Worm (Caenorhabditis elegans) whole organism, young adult: ENCODE measurements around the gene fipr-13.

Experiments
- B0261.1 ChIP-seq: sonication (generic microtip); optimal IDR thresholded peaks from 2 replicates; lab custom pipeline; 2016; ENCODE audit warnings: mild to moderate bottlenecking, missing genetic modification characterization, moderate library complexity, missing compliant biosample characterization
- D2030.7 ChIP-seq: fragments of 200-800 bp; sonication (Bioruptor generic); IDR thresholded peaks from 2 replicates; pipeline ENCODE4 v1.3.6; 2022; ENCODE audit warnings: missing genetic modification reagents, missing genetic modification characterization, missing compliant biosample characterization
- F33H1.4 ChIP-seq: fragments of 200-800 bp; sonication (Bioruptor generic); IDR thresholded peaks from 2 replicates; pipeline ENCODE4 v1.3.6; 2022; ENCODE audit warnings: missing genetic modification reagents, missing genetic modification characterization, missing compliant biosample characterization
- F37B4.10 ChIP-seq: fragments of 200-800 bp; sonication (Bioruptor generic); IDR thresholded peaks from 2 replicates; pipeline ENCODE4 v1.3.6; 2022; ENCODE audit warnings: missing genetic modification characterization, missing compliant biosample characterization
- F55B11.4 ChIP-seq: sonication (generic microtip); optimal IDR thresholded peaks from 2 replicates; lab custom pipeline; 2016; ENCODE audit warnings: missing compliant biosample characterization, missing genetic modification characterization, borderline replicate concordance; ENCODE audit not compliant: insufficient read depth
- T26A5.8 ChIP-seq: sonication (generic microtip); optimal IDR thresholded peaks from 2 replicates; lab custom pipeline; 2016; ENCODE audit warnings: missing genetic modification characterization, missing compliant biosample characterization
- Y53F4B.3 ChIP-seq: fragments of 200-800 bp; sonication (Bioruptor generic); IDR thresholded peaks from 2 replicates; pipeline ENCODE4 v1.3.6; 2022; ENCODE audit warnings: missing genetic modification reagents, missing genetic modification characterization, missing compliant biosample characterization
- Y53G8AR.9 ChIP-seq: fragments of 200-800 bp; sonication (Bioruptor generic); conservative IDR thresholded peaks from 2 replicates; pipeline ENCODE4 v1.3.6; 2022; ENCODE audit warnings: missing genetic modification reagents, missing genetic modification characterization, missing compliant biosample characterization
- ZK185.1 ChIP-seq: sonication (generic microtip); optimal IDR thresholded peaks from 2 replicates; lab custom pipeline; 2016; ENCODE audit warnings: mild to moderate bottlenecking, missing genetic modification characterization, missing compliant biosample characterization; ENCODE audit not compliant: poor library complexity, severe bottlenecking
- aptf-3 ChIP-seq: fragments of 200-800 bp; sonication (Bioruptor generic); IDR thresholded peaks from 2 replicates; pipeline ENCODE4 v1.3.6; 2022; ENCODE audit warnings: missing genetic modification characterization, missing compliant biosample characterization
- atf-7 ChIP-seq: sonication (generic microtip); optimal IDR thresholded peaks from 2 replicates; lab custom pipeline; 2017; ENCODE audit warnings: mild to moderate bottlenecking, missing genetic modification characterization, missing compliant biosample characterization
- ceh-40 ChIP-seq: fragments of 200-800 bp; sonication (Bioruptor generic); IDR thresholded peaks from 2 replicates; pipeline ENCODE4 v1.3.6; 2022; ENCODE audit warnings: missing genetic modification characterization, missing compliant biosample characterization
- ceh-58 ChIP-seq: fragments of 200-800 bp; sonication (Bioruptor generic); IDR thresholded peaks from 2 replicates; pipeline ENCODE4 v1.3.6; 2022; ENCODE audit warnings: missing genetic modification characterization, missing compliant biosample characterization
- ceh-79 ChIP-seq: sonication (generic microtip); optimal IDR thresholded peaks from 2 replicates; lab custom pipeline; 2017; ENCODE audit warnings: mild to moderate bottlenecking, missing genetic modification characterization, missing compliant biosample characterization
- die-1 ChIP-seq: sonication (generic microtip); optimal IDR thresholded peaks from 2 replicates; lab custom pipeline; 2016; ENCODE audit warnings: missing genotype, mild to moderate bottlenecking, missing genetic modification characterization, missing compliant biosample characterization
- efl-1 ChIP-seq: fragments of 150-350 bp; optimal IDR thresholded peaks from 2 replicates; lab custom pipeline; 2014; ENCODE audit warnings: missing biosample characterization, missing genetic modification reagents, missing genetic modification characterization
- egl-18 ChIP-seq: fragments of 200-800 bp; sonication (Bioruptor generic); IDR thresholded peaks from 2 replicates; pipeline ENCODE4 v1.3.6; 2022; ENCODE audit warnings: missing genetic modification reagents, missing genetic modification characterization, missing compliant biosample characterization
- gei-17 ChIP-seq: fragments of 200-800 bp; sonication (Bioruptor generic); optimal IDR thresholded peaks from 2 replicates; lab custom pipeline; 2018; ENCODE audit warnings: mild to moderate bottlenecking, missing genetic modification characterization, missing compliant biosample characterization
- hlh-26 ChIP-seq: fragments of 200-800 bp; sonication (Bioruptor generic); conservative IDR thresholded peaks from 2 replicates; pipeline ENCODE4 v1.3.6; 2022; ENCODE audit warnings: missing genetic modification reagents, missing genetic modification characterization, missing compliant biosample characterization
- hmg-1.2 ChIP-seq: fragments of 200-800 bp; sonication (Bioruptor generic); IDR thresholded peaks from 2 replicates; pipeline ENCODE4 v1.3.6; 2022; ENCODE audit warnings: missing genetic modification reagents, missing genetic modification characterization, missing compliant biosample characterization
- hmg-20 ChIP-seq: fragments of 200-800 bp; sonication (Bioruptor generic); IDR thresholded peaks from 2 replicates; pipeline ENCODE4 v1.3.6; 2022; ENCODE audit warnings: missing genetic modification reagents, missing genetic modification characterization, missing compliant biosample characterization
- hsf-1 ChIP-seq: fragments of 200-800 bp; sonication (Bioruptor generic); IDR thresholded peaks from 2 replicates; pipeline ENCODE4 v1.3.6; 2022; ENCODE audit warnings: missing genetic modification reagents, missing genetic modification characterization, missing compliant biosample characterization
- lag-1 ChIP-seq: fragments of 200-800 bp; sonication (Bioruptor generic); IDR thresholded peaks from 2 replicates; pipeline ENCODE4 v1.3.6; 2022; ENCODE audit warnings: missing genetic modification reagents, missing genetic modification characterization, missing compliant biosample characterization
- lin-35 ChIP-seq, 3 experiments: fragments of 150-350 bp in 2 of 3; sonication (generic microtip) in 1 of 3; optimal IDR thresholded peaks; 2 replicates each; lab custom pipeline; 2014 to 2018; ENCODE audit warnings: missing biosample characterization in 3 of 3, missing genetic modification characterization in 3 of 3, missing genetic modification reagents in 3 of 3
- madf-10 ChIP-seq: sonication (generic microtip); optimal IDR thresholded peaks from 2 replicates; lab custom pipeline; 2016; ENCODE audit warnings: mild to moderate bottlenecking, missing genetic modification characterization, missing compliant biosample characterization
- nfya-2 ChIP-seq: fragments of 200-800 bp; sonication (Bioruptor generic); IDR thresholded peaks from 2 replicates; pipeline ENCODE4 v1.3.6; 2022; ENCODE audit warnings: missing genetic modification reagents, missing genetic modification characterization, missing compliant biosample characterization
- nhr-120 ChIP-seq: fragments of 200-800 bp; sonication (Bioruptor generic); IDR thresholded peaks from 2 replicates; pipeline ENCODE4 v1.3.6; 2022; ENCODE audit warnings: missing genetic modification characterization, missing compliant biosample characterization
- nhr-179 ChIP-seq: sonication (generic microtip); optimal IDR thresholded peaks from 2 replicates; lab custom pipeline; 2016; ENCODE audit warnings: mild to moderate bottlenecking, missing genetic modification characterization, missing compliant biosample characterization
- nhr-80 ChIP-seq: sonication (generic microtip); optimal IDR thresholded peaks from 2 replicates; lab custom pipeline; 2016; ENCODE audit warnings: missing genetic modification characterization, missing compliant biosample characterization
- rcor-1 ChIP-seq: fragments of 200-800 bp; sonication (Bioruptor generic); IDR thresholded peaks from 2 replicates; pipeline ENCODE4 v1.3.6; 2022; ENCODE audit warnings: missing genetic modification reagents, missing genetic modification characterization, missing compliant biosample characterization
- repo-1 ChIP-seq: sonication (generic microtip); optimal IDR thresholded peaks from 2 replicates; lab custom pipeline; 2017; ENCODE audit warnings: mild to moderate bottlenecking, missing genetic modification characterization, missing compliant biosample characterization
- rpc-1 ChIP-seq, 2 experiments: fragments of 150-350 bp in 1 of 2; sonication (generic microtip) in 1 of 2; optimal IDR thresholded peaks; 2 replicates each; lab custom pipeline; 2014 to 2018; ENCODE audit warnings: missing biosample characterization in 1 of 2, missing genetic modification characterization in 1 of 2, missing genetic modification reagents in 1 of 2, missing genotype in 1 of 2
- snpc-4 ChIP-seq, 5 experiments: fragments of 150-350 bp in 1 of 5; sonication (generic microtip) in 4 of 5; optimal IDR thresholded peaks; 2 replicates each; lab custom pipeline; 2014 to 2018; ENCODE audit warnings: missing genetic modification characterization in 5 of 5, missing biosample characterization in 3 of 5, antibody characterized with exemption in 2 of 5, mild to moderate bottlenecking in 2 of 5, missing compliant biosample characterization in 2 of 5, missing genotype in 2 of 5, moderate library complexity in 2 of 5, missing genetic modification reagents in 1 of 5
- somi-1 ChIP-seq: fragments of 200-800 bp; sonication (Bioruptor generic); optimal IDR thresholded peaks from 2 replicates; lab custom pipeline; 2018; ENCODE audit warnings: mild to moderate bottlenecking, missing genetic modification characterization, missing compliant biosample characterization
- unc-62 ChIP-seq: fragments of 150-350 bp; optimal IDR thresholded peaks from 2 replicates; lab custom pipeline; 2014; ENCODE audit warnings: missing biosample characterization, missing genetic modification reagents, missing genetic modification characterization
- xnd-1 ChIP-seq: sonication (generic microtip); optimal IDR thresholded peaks from 2 replicates; lab custom pipeline; 2016; ENCODE audit warnings: missing genotype, missing genetic modification reagents, missing genetic modification characterization, missing compliant biosample characterization
- ztf-25 ChIP-seq: fragments of 200-800 bp; sonication (Bioruptor generic); IDR thresholded peaks from 2 replicates; pipeline ENCODE4 v1.3.6; 2022; ENCODE audit warnings: missing genetic modification reagents, missing genetic modification characterization, missing compliant biosample characterization
- ztf-3 ChIP-seq: fragments of 200-800 bp; sonication (Bioruptor generic); optimal IDR thresholded peaks from 2 replicates; lab custom pipeline; 2018; ENCODE audit warnings: mild to moderate bottlenecking, missing genetic modification characterization, missing compliant biosample characterization

Gene fipr-13

ce11 chrV:10075441-10075840 is 11.1 kb downstream of the fipr-13 start, which contains the start of gene F57A8.7:
Gene F57A8.7, plus strand, starts transcription at chrV:10075741.
- no peak for TF ChIP-seq efl-1 (GFP tag; lab: Kevin White, UChicago)
- no peak for TF ChIP-seq die-1
- no peak for TF ChIP-seq aptf-3 (GFP tag; lab: Robert Waterston, UW)
- no peak for TF ChIP-seq B0261.1 (tag; lab: Kevin White, UChicago)
- TF ChIP-seq gei-17 = no peak
- no peak for TF ChIP-seq D2030.7 (GFP tag; lab: Robert Waterston, UW)
- TF ChIP-seq Y53G8AR.9 = no peak
- no peak for TF ChIP-seq somi-1 (GFP tag; lab: Kevin White, UChicago)
- no peak for TF ChIP-seq ztf-3
- no peak for TF ChIP-seq nfya-2
- TF ChIP-seq atf-7 (tag; lab: Kevin White, UChicago) = no peak
- TF ChIP-seq T26A5.8 (tag; lab: Kevin White, UChicago) = no peak
- no peak for TF ChIP-seq madf-10 (tag; lab: Kevin White, UChicago)
- TF ChIP-seq hmg-20 (GFP tag; lab: Robert Waterston, UW) = no peak

- TF ChIP-seq nhr-80 (no peak), ceh-58 (GFP tag; lab: Robert Waterston, UW) (no peak), lin-35 (GFP tag; optimal IDR thresholded peaks at IDR 0.05; lab: Kevin White, UChicago) (no peak), repo-1 (no peak), hlh-26 (GFP tag; lab: Robert Waterston, UW) (no peak), hmg-1.2 (GFP tag; lab: Robert Waterston, UW) (no peak), rcor-1 (no peak), F55B11.4 (tag; lab: Kevin White, UChicago) (no peak), unc-62 (GFP tag; lab: Kevin White, UChicago) (no peak)
Observed at ce11 chrV:10078244-10078643, 13.9 kb downstream of the fipr-13 start, which contains the start of gene R04B5.1. Gene R04B5.1, minus strand, starts transcription at chrV:10078344.

- TF ChIP-seq lag-1 (GFP tag; lab: Robert Waterston, UW) (no peak), ceh-79 (tag; lab: Kevin White, UChicago) (no peak), F55B11.4 (tag; lab: Kevin White, UChicago) (no peak), Y53F4B.3 (no peak), snpc-4 (GFP tag; optimal IDR thresholded peaks at IDR 0.05; lab: Kevin White, UChicago) (no peak), snpc-4 (tag; optimal IDR thresholded peaks at IDR 0.05; lab: Kevin White, UChicago) (no peak), rpc-1 (optimal IDR thresholded peaks at IDR 0.05; lab: Kevin White, UChicago) (no peak), rpc-1 (tag; optimal IDR thresholded peaks at IDR 0.05; lab: Kevin White, UChicago) (no peak), nhr-120 (GFP tag; lab: Robert Waterston, UW) (no peak), hlh-26 (GFP tag; lab: Robert Waterston, UW) (no peak), hsf-1 (GFP tag; lab: Robert Waterston, UW) (no peak), ztf-25 (GFP tag; lab: Robert Waterston, UW) (no peak), ZK185.1 (tag; lab: Kevin White, UChicago) (no peak), egl-18 (GFP tag; lab: Robert Waterston, UW) (no peak), nhr-179 (no peak), F37B4.10 (GFP tag; lab: Robert Waterston, UW) (no peak), F33H1.4 (GFP tag; lab: Robert Waterston, UW) (no peak), ceh-40 (GFP tag; lab: Robert Waterston, UW) (no peak), xnd-1 (tag; lab: Kevin White, UChicago) (no peak)
Observed at ce11 chrV:10080905-10081304, 16.6 kb downstream of the fipr-13 start.
